Fruit fly (Drosophila melanogaster) whole organism, adult: ENCODE measurements around the gene Cp190.

Experiments used
- CG11617 ChIP-seq: fragments of 200-800 bp; sonication (Bioruptor generic); optimal IDR thresholded peaks from 2 replicates; lab custom pipeline; 2017; ENCODE audit warnings: mild to moderate bottlenecking, missing biosample characterization, missing genetic modification reagents, missing genetic modification characterization
- CG12768 ChIP-seq: fragments of 200-800 bp; sonication (Bioruptor generic); optimal IDR thresholded peaks from 2 replicates; lab custom pipeline; 2017; ENCODE audit warnings: missing biosample characterization, missing genetic modification characterization, mild to moderate bottlenecking, moderate library complexity, missing genetic modification reagents
- CG14711 ChIP-seq: fragments of 200-800 bp; sonication (Bioruptor generic); optimal IDR thresholded peaks from 2 replicates; lab custom pipeline; 2018; ENCODE audit warnings: missing biosample characterization, mild to moderate bottlenecking, missing genetic modification characterization, moderate library complexity
- CG1620 ChIP-seq: fragments of 200-800 bp; sonication (Bioruptor generic); optimal IDR thresholded peaks from 2 replicates; lab custom pipeline; 2016; ENCODE audit warnings: missing biosample characterization, missing genetic modification characterization
- CG33017 ChIP-seq: fragments of 200-800 bp; sonication (Bioruptor generic); optimal IDR thresholded peaks from 2 replicates; lab custom pipeline; 2018; ENCODE audit warnings: missing biosample characterization, mild to moderate bottlenecking, missing genetic modification characterization, moderate library complexity
- CG5204 ChIP-seq: fragments of 200-800 bp; sonication (Bioruptor generic); optimal IDR thresholded peaks from 2 replicates; lab custom pipeline; 2016; ENCODE audit warnings: missing biosample characterization, missing genetic modification characterization
- CG7045 ChIP-seq: fragments of 200-800 bp; sonication (Bioruptor generic); optimal IDR thresholded peaks from 2 replicates; lab custom pipeline; 2017; ENCODE audit warnings: missing biosample characterization, mild to moderate bottlenecking, missing genetic modification characterization
- CG7101 ChIP-seq: fragments of 200-800 bp; sonication (Bioruptor generic); optimal IDR thresholded peaks from 2 replicates; lab custom pipeline; 2018; ENCODE audit warnings: missing biosample characterization, mild to moderate bottlenecking, missing genetic modification characterization, moderate library complexity
- Clk ChIP-seq: fragments of 200-800 bp; sonication (Bioruptor generic); optimal IDR thresholded peaks from 2 replicates; lab custom pipeline; 2017; ENCODE audit warnings: missing biosample characterization, missing genetic modification characterization
- Crg-1 ChIP-seq: fragments of 200-800 bp; sonication (Bioruptor generic); optimal IDR thresholded peaks from 2 replicates; lab custom pipeline; 2016; ENCODE audit warnings: missing biosample characterization, missing genetic modification characterization
- Hr96 ChIP-seq: fragments of 200-800 bp; sonication (Bioruptor generic); optimal IDR thresholded peaks from 2 replicates; lab custom pipeline; 2016; ENCODE audit warnings: missing biosample characterization, missing genetic modification characterization
- Mnt ChIP-seq: fragments of 200-800 bp; sonication (Bioruptor generic); optimal IDR thresholded peaks from 2 replicates; lab custom pipeline; 2016; ENCODE audit warnings: missing biosample characterization, mild to moderate bottlenecking, missing genetic modification characterization
- bab1 ChIP-seq: fragments of 200-800 bp; sonication (Bioruptor generic); optimal IDR thresholded peaks from 3 replicates; lab custom pipeline; 2019; ENCODE audit warnings: missing biosample characterization, mild to moderate bottlenecking, missing genetic modification characterization, moderate library complexity
- cic ChIP-seq: fragments of 200-800 bp; sonication (Bioruptor generic); optimal IDR thresholded peaks from 2 replicates; lab custom pipeline; 2017; ENCODE audit warnings: missing biosample characterization, mild to moderate bottlenecking, missing genetic modification characterization, moderate library complexity
- cnc ChIP-seq, 2 experiments: fragments of >200 bp; optimal IDR thresholded peaks; 2 replicates each; lab custom pipeline; 2017
- kay ChIP-seq: fragments of 200-800 bp; sonication (Bioruptor generic); peaks from one replicate; lab custom pipeline; 2016; ENCODE audit warnings: missing biosample characterization, missing genetic modification characterization, borderline replicate concordance
- ovo ChIP-seq: fragments of 200-800 bp; sonication (Bioruptor generic); optimal IDR thresholded peaks from 2 replicates; lab custom pipeline; 2016; ENCODE audit warnings: missing biosample characterization, missing genetic modification characterization
- pad ChIP-seq: fragments of 200-800 bp; sonication (Bioruptor generic); optimal IDR thresholded peaks from 3 replicates; lab custom pipeline; 2017; ENCODE audit warnings: missing biosample characterization, missing genetic modification characterization, mild to moderate bottlenecking, moderate library complexity, missing genetic modification reagents
- tj ChIP-seq: fragments of 200-800 bp; sonication (Bioruptor generic); optimal IDR thresholded peaks from 3 replicates; lab custom pipeline; 2017; ENCODE audit warnings: missing biosample characterization, mild to moderate bottlenecking, missing genetic modification characterization, moderate library complexity
- toe ChIP-seq: fragments of 200-800 bp; sonication (Bioruptor generic); optimal IDR thresholded peaks from 2 replicates; lab custom pipeline; 2016; ENCODE audit warnings: missing biosample characterization, missing genetic modification characterization

Gene Cp190

dm6 chr3R:15263946-15264345 is 11.1 kb downstream of the Cp190 start:
- TF ChIP-seq pad (GFP tag; lab: Kevin White, UChicago) (no peak), ovo (GFP tag; lab: Kevin White, UChicago) (no peak), Crg-1 (GFP tag; lab: Kevin White, UChicago) (no peak)

- TF ChIP-seq CG12768 (GFP tag; lab: Kevin White, UChicago): peak; percentile 41
- TF ChIP-seq CG11617: no peak
- peak; percentile 79 for TF ChIP-seq Mnt (GFP tag; lab: Kevin White, UChicago)
- TF ChIP-seq CG33017 (tag; lab: Kevin White, UChicago): peak; percentile 29
- TF ChIP-seq ovo (GFP tag; lab: Kevin White, UChicago): peak; percentile 47
- peak; percentile 55 for TF ChIP-seq bab1 (GFP tag; lab: Kevin White, UChicago)
- peak; percentile 26 for TF ChIP-seq CG14711 (tag; lab: Kevin White, UChicago)
- TF ChIP-seq Hr96 (GFP tag; lab: Kevin White, UChicago): no peak
- TF ChIP-seq kay (GFP tag; lab: Kevin White, UChicago): no peak
- TF ChIP-seq CG7045 (GFP tag; lab: Kevin White, UChicago): no peak
- no peak for TF ChIP-seq cnc (optimal IDR thresholded peaks at IDR 0.05; lab: Kevin White, UChicago)
- TF ChIP-seq CG7101 (tag; lab: Kevin White, UChicago): peak; percentile 61
- peak; percentile 63 for TF ChIP-seq pad (GFP tag; lab: Kevin White, UChicago)
- peak; percentile 60 for TF ChIP-seq Clk
- TF ChIP-seq tj (GFP tag; lab: Kevin White, UChicago): peak; percentile 72
- TF ChIP-seq toe (GFP tag; lab: Kevin White, UChicago): no peak
- no peak for TF ChIP-seq cic
- no peak for TF ChIP-seq CG5204 (GFP tag; lab: Kevin White, UChicago)
- peak; percentile 68 for TF ChIP-seq CG1620 (GFP tag; lab: Kevin White, UChicago)
- TF ChIP-seq Crg-1 (GFP tag; lab: Kevin White, UChicago): peak; percentile 30
Observed at dm6 chr3R:15262710-15263672, 12.1 kb downstream of the Cp190 start, which contains the start of the genes eIF2gamma and Set. TSS of gene eIF2gamma (minus strand) at chr3R:15263458. TSS of gene Set (plus strand) at chr3R:15263552.

- no peak for TF ChIP-seq Hr96 (GFP tag; lab: Kevin White, UChicago)
- no peak for TF ChIP-seq bab1 (GFP tag; lab: Kevin White, UChicago)
- peak; percentile 69 for TF ChIP-seq CG7101 (tag; lab: Kevin White, UChicago)
- TF ChIP-seq CG14711 (tag; lab: Kevin White, UChicago): peak; percentile 47
- peak; percentile 19 for TF ChIP-seq tj (GFP tag; lab: Kevin White, UChicago)
- TF ChIP-seq CG11617: peak; percentile 58
- TF ChIP-seq CG33017 (tag; lab: Kevin White, UChicago): peak; percentile 88
- TF ChIP-seq CG7045 (GFP tag; lab: Kevin White, UChicago): peak; percentile 57
- TF ChIP-seq cic: peak; percentile 24
- peak; percentile 21 for TF ChIP-seq Mnt (GFP tag; lab: Kevin White, UChicago)
- peak; percentile 39 for TF ChIP-seq Clk
- TF ChIP-seq CG5204 (GFP tag; lab: Kevin White, UChicago): peak; percentile 63
- no peak for TF ChIP-seq ovo (GFP tag; lab: Kevin White, UChicago)
- peak; percentile 51 for TF ChIP-seq CG12768 (GFP tag; lab: Kevin White, UChicago)
- TF ChIP-seq pad (GFP tag; lab: Kevin White, UChicago): peak; percentile 83
- TF ChIP-seq toe (GFP tag; lab: Kevin White, UChicago): no peak
- TF ChIP-seq Crg-1 (GFP tag; lab: Kevin White, UChicago): no peak
Observed at dm6 chr3R:15250454-15250853, 24.6 kb downstream of the Cp190 start.

dm6 chr3R:15249735-15250134 is 25.3 kb downstream of the Cp190 start, which contains the start of gene CG42404:
TSS of gene CG42404 (plus strand) at chr3R:15250094.
- TF ChIP-seq ovo (GFP tag; lab: Kevin White, UChicago): peak; percentile 39
- TF ChIP-seq kay (GFP tag; lab: Kevin White, UChicago): no peak
- TF ChIP-seq CG33017 (tag; lab: Kevin White, UChicago): no peak
- no peak for TF ChIP-seq Hr96 (GFP tag; lab: Kevin White, UChicago)

- TF ChIP-seq cic (no peak), CG12768 (GFP tag; lab: Kevin White, UChicago) (no peak), cnc (optimal IDR thresholded peaks at IDR 0.05; lab: Kevin White, UChicago) (no peak)
Observed at dm6 chr3R:15249037-15249436, 26.0 kb downstream of the Cp190 start, which contains the start of gene Amt. TSS of gene Amt (minus strand) at chr3R:15249137.

dm6 chr3R:15246601-15247000 is 28.4 kb downstream of the Cp190 start:
- TF ChIP-seq CG12768 (GFP tag; lab: Kevin White, UChicago) (peak; percentile 18), CG7101 (tag; lab: Kevin White, UChicago) (peak; percentile 18), toe (GFP tag; lab: Kevin White, UChicago) (no peak), tj (GFP tag; lab: Kevin White, UChicago) (peak; percentile 24), kay (GFP tag; lab: Kevin White, UChicago) (no peak)
